Worm (Caenorhabditis elegans): ENCODE results near the gene srt-18.

srt-18 gene

DNA sequence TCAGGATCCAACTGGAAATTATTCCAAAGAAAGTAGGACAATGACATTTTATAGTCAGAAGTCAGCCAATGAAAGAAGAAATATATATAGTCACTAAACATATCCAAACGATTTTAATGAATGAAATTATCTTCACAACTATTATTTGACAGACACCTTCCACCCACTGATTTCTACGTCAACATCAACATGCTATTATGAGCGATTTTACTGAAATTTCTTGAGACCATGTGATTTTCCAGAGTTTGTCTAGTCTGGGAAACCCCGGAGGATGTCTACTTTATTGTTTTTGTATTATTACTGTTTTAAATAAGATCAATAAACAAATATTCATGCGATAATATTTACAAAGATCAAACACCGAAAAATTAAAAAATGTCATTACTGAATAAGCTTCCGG lies at the start of gene srt-18:
Gene srt-18, minus strand, starts transcription at position 101 of the 400 bp plus-strand sequence.
- TF ChIP-seq ztf-18 (tag; optimal IDR thresholded peaks at IDR 0.05) = no peak
- TF ChIP-seq madf-8 (GFP tag; conservative IDR thresholded peaks at IDR 0.05) = no peak
- no peak for TF ChIP-seq lin-35 (GFP tag; optimal IDR thresholded peaks at IDR 0.05)
- no peak for TF ChIP-seq unc-62 (GFP tag; optimal IDR thresholded peaks at IDR 0.05)
- TF ChIP-seq sea-2 (GFP tag; IDR thresholded peaks at IDR 0.05) = no peak
- no peak for TF ChIP-seq madf-6 (GFP tag; IDR thresholded peaks at IDR 0.05)
- no peak for TF ChIP-seq Y56A3A.18 (GFP tag; IDR thresholded peaks at IDR 0.05)

DNA sequence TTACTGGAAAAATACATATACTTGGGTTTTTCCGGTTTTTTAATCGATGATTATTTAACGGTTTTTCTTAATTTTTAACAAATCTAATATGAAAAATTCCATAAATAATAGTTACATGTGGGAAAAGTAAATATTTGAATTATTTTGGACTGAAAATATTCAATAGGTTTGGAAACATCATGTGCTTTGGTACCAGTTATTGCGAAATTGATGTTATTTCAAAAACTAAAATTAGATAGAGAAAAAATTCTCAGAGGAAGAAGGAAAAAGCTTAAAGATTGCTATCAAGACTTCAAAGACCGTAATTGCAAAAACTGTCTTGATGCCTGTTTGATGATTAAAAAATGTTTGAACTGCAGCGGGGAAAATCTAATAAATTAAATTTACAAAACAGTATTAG lies 49.6 kb upstream of the srt-18 start:
- no peak for TF ChIP-seq mel-28 (tag; optimal IDR thresholded peaks at IDR 0.05; ENCODE audit: borderline replicate concordance)
- TF ChIP-seq cebp-1 (GFP tag; IDR thresholded peaks at IDR 0.05) = no peak
- TF ChIP-seq cebp-1 (tag; optimal IDR thresholded peaks at IDR 0.05) = peak; percentile 76
- TF ChIP-seq ceh-79 (tag; optimal IDR thresholded peaks at IDR 0.05) = no peak

DNA sequence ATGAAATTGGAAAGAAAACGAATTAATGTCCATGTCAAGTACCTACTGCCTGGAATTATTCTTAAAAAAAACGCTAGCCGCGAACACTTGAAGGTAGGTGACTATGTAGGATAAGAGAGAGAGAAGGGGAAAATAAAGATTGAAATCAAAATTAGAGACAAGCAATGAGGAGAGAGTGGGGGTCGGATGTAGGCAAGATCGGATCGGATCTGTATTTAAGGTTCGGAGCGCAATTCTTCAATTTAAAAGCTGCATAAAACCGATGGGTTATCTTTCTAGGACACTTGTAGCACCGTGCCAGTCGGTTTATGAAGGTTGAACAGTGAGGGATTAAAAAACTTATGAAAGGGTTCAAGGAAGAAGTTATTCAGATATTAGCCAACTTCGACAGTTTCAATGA lies 47.7 kb upstream of the srt-18 start:
- TF ChIP-seq F57A8.1 (GFP tag; optimal IDR thresholded peaks at IDR 0.05) (no peak), dpff-1 (tag; optimal IDR thresholded peaks at IDR 0.05) (no peak), let-526 (GFP tag; IDR thresholded peaks at IDR 0.05) (no peak), hlh-26 (GFP tag; conservative IDR thresholded peaks at IDR 0.05) (no peak), F39B2.1 (GFP tag; IDR thresholded peaks at IDR 0.05) (no peak), snpc-3.4 (tag; optimal IDR thresholded peaks at IDR 0.05) (no peak)

DNA sequence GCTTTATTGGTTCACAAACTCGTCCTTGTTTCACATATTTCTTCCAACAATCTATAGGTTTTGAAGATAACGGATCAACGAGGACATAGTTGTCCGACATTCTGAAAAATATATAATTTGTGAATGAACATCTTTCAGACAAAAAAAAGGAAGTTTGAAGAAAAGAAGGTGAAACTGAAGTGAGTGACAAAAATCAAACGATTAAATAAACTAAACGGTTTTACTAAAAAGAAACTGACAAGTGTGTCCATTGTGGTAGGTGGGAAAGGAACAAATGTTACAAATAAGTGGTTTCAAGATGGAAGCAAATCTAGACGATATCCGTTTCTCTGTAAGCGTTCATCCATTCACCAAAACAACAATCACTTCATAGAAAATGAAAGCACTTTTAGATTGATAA lies 46.9 kb upstream of the srt-18 start, which contains the start of gene C25E10.12:
Gene C25E10.12, minus strand, starts transcription at position 101 of the 400 bp plus-strand sequence.
- no peak for TF ChIP-seq lsl-1 (GFP tag; optimal IDR thresholded peaks at IDR 0.05)
- no peak for TF ChIP-seq pha-4 (tag; optimal IDR thresholded peaks at IDR 0.05)
- TF ChIP-seq ceh-79 (tag; optimal IDR thresholded peaks at IDR 0.05) = no peak
- TF ChIP-seq sdz-38 (tag; optimal IDR thresholded peaks at IDR 0.05) = no peak
- no peak for TF ChIP-seq xnd-1 (tag; optimal IDR thresholded peaks at IDR 0.05)
- TF ChIP-seq madf-6 (GFP tag; IDR thresholded peaks at IDR 0.05) = no peak
- TF ChIP-seq hsf-1 (GFP tag; IDR thresholded peaks at IDR 0.05) = no peak
- no peak for TF ChIP-seq mcd-1 (GFP tag; IDR thresholded peaks at IDR 0.05)

DNA sequence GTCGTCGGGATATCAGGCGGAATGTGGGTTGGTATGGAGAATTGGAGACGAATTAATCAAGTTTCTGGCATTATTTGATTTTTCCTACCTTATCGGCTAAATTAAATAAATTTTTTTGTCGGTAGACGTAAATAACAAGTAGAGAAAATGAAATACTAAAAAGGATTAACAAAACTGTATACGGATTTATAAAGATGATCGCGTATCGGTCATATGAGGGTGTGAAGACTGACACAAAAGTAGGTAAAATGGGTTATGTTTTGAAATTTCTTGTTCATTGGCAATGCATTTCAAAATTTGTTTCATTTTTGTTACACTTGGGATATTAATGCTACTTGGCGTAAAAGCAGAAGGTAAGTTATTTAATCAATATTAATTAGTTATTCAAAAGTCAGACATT lies 44.0 kb upstream of the srt-18 start, which contains the start of the genes C25E10.16 and C25E10.13:
Gene C25E10.16, minus strand, starts transcription at position 101 of the 400 bp plus-strand sequence.
Gene C25E10.13, plus strand, starts transcription at position 256 of the 400 bp plus-strand sequence.
- TF ChIP-seq tbx-9 (tag; optimal IDR thresholded peaks at IDR 0.05; ENCODE audit: borderline replicate concordance) = no peak

DNA sequence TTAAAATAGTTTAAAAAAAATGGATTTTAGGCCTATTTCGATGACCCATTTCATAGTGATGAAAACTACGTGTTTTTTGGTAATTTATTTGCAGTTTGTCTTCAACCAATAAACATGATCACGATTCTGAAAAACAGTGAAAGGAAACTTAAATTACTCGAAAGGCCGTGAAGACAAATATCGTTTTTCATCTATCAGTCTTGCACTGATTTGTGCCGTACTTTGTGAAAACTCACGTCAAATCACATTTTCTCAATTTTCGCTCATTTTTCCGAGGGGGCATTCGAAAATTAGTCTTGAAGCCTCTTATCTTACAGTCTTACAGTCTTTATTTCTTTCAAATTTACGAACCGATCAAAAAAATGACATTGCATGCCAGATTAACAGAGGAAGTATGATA lies 43.2 kb upstream of the srt-18 start, which contains the start of gene C25E10.11:
Gene C25E10.11, minus strand, starts transcription at position 101 of the 400 bp plus-strand sequence.
- TF ChIP-seq unc-62 (GFP tag; optimal IDR thresholded peaks at IDR 0.05) (no peak), Y95B8A.8 (GFP tag; IDR thresholded peaks at IDR 0.05) (no peak), dpff-1 (tag; optimal IDR thresholded peaks at IDR 0.05) (no peak), ets-4 (GFP tag; optimal IDR thresholded peaks at IDR 0.05) (no peak), K11D2.4 (GFP tag; IDR thresholded peaks at IDR 0.05) (no peak), lin-26 (GFP tag; IDR thresholded peaks at IDR 0.05) (no peak), F39B2.1 (GFP tag; IDR thresholded peaks at IDR 0.05) (no peak), lin-35 (GFP tag; optimal IDR thresholded peaks at IDR 0.05) (no peak), sptf-2 (GFP tag; optimal IDR thresholded peaks at IDR 0.05) (no peak), ztf-26 (tag; optimal IDR thresholded peaks at IDR 0.05) (no peak), C17E4.6 (GFP tag; IDR thresholded peaks at IDR 0.05) (no peak), nhr-120 (GFP tag; IDR thresholded peaks at IDR 0.05) (no peak), ama-1 (optimal IDR thresholded peaks at IDR 0.05) (no peak), ama-1 (GFP tag; optimal IDR thresholded peaks at IDR 0.05) (no peak), ztf-22 (GFP tag; optimal IDR thresholded peaks at IDR 0.05) (no peak), bed-1 (GFP tag; IDR thresholded peaks at IDR 0.05) (no peak), let-607 (tag; optimal IDR thresholded peaks at IDR 0.05) (no peak), F57C9.4 (tag; optimal IDR thresholded peaks at IDR 0.05) (no peak), repo-1 (tag; optimal IDR thresholded peaks at IDR 0.05) (no peak), K12H6.12 (tag; optimal IDR thresholded peaks at IDR 0.05) (no peak)
